Fruit fly (Drosophila melanogaster) whole organism, wandering third instar larva: Measurements from ENCODE around the gene Cpr67B.

Source experiments
- Dif ChIP-seq: fragments of 200-275, 200-300 bp; sonication (Bioruptor generic); optimal IDR thresholded peaks from 2 replicates; lab custom pipeline; 2018; ENCODE audit warnings: missing biosample characterization, missing genetic modification characterization; ENCODE audit not compliant: partially characterized antibody
- Hr78 ChIP-seq: fragments of >200 bp; optimal IDR thresholded peaks from 2 replicates; lab custom pipeline; 2017; ENCODE audit warnings: missing biosample characterization, missing genetic modification characterization
- Myc ChIP-seq: fragments of >200 bp; optimal IDR thresholded peaks from 2 replicates; lab custom pipeline; 2017
- h ChIP-seq: fragments of 200-800 bp; sonication (Bioruptor generic); optimal IDR thresholded peaks from 3 replicates; lab custom pipeline; 2016; ENCODE audit warnings: missing biosample characterization, mild to moderate bottlenecking, missing genetic modification characterization
- lola ChIP-seq: fragments of >200 bp; optimal IDR thresholded peaks from 2 replicates; lab custom pipeline; 2017; ENCODE audit warnings: missing biosample characterization, missing genetic modification characterization
- tai ChIP-seq: sonication (Bioruptor generic); optimal IDR thresholded peaks from 2 replicates; lab custom pipeline; 2016; ENCODE audit warnings: missing biosample characterization, missing genetic modification characterization

- TF ChIP-seq Dif (no peak), tai (no peak), h (GFP tag; lab: Kevin White, UChicago) (no peak), Myc (lab: Kevin White, UChicago) (no peak), lola (GFP tag; lab: Kevin White, UChicago) (no peak), Hr78 (GFP tag; lab: Kevin White, UChicago) (no peak)
Observed at dm6 chr3L:9396038-9396437, 8.6 kb upstream of the Cpr67B start.
